Fruit fly (Drosophila melanogaster) whole organism, embryonic: ENCODE results near the gene CG13392.

Experiments
- Blimp-1 ChIP-seq: fragments of 200-800 bp; sonication (Bioruptor generic); optimal IDR thresholded peaks from 3 replicates; lab custom pipeline; 2018; ENCODE audit warnings: missing biosample characterization, missing genetic modification characterization, mild to moderate bottlenecking, moderate library complexity, missing genetic modification reagents
- BtbVII ChIP-seq: fragments of 200-800 bp; sonication (Bioruptor generic); optimal IDR thresholded peaks from 3 replicates; lab custom pipeline; 2017; ENCODE audit warnings: missing biosample characterization, mild to moderate bottlenecking, missing genetic modification characterization
- CG10543 ChIP-seq: fragments of 200-800 bp; sonication (Bioruptor generic); optimal IDR thresholded peaks from 3 replicates; lab custom pipeline; 2017; ENCODE audit warnings: missing biosample characterization, mild to moderate bottlenecking, missing genetic modification characterization, moderate library complexity
- CG11456 ChIP-seq: fragments of 200-800 bp; sonication (Bioruptor generic); IDR thresholded peaks from 3 replicates; pipeline ENCODE4 v1.3.6; 2022; ENCODE audit warnings: missing biosample characterization, missing genetic modification characterization
- CG12104 ChIP-seq: fragments of 200-800 bp; sonication (Bioruptor generic); optimal IDR thresholded peaks from 3 replicates; lab custom pipeline; 2016; ENCODE audit warnings: missing biosample characterization, missing genetic modification characterization
- CG12299 ChIP-seq: fragments of 200-800 bp; sonication (Bioruptor generic); optimal IDR thresholded peaks from 2 replicates; lab custom pipeline; 2018; ENCODE audit warnings: missing biosample characterization, mild to moderate bottlenecking, missing genetic modification characterization
- CG14441 ChIP-seq: fragments of 200-800 bp; sonication (Bioruptor generic); IDR thresholded peaks from 2 replicates; pipeline ENCODE4 v1.3.6; 2022; ENCODE audit warnings: missing biosample characterization, missing genetic modification characterization
- CG15011 ChIP-seq: fragments of 200-800 bp; sonication (Bioruptor generic); optimal IDR thresholded peaks from 3 replicates; lab custom pipeline; 2018; ENCODE audit warnings: missing biosample characterization, mild to moderate bottlenecking, missing genetic modification characterization
- CG15514 ChIP-seq: fragments of 200-800 bp; sonication (Bioruptor generic); optimal IDR thresholded peaks from 3 replicates; lab custom pipeline; 2017; ENCODE audit warnings: missing biosample characterization, missing genetic modification characterization, mild to moderate bottlenecking, moderate library complexity, missing genetic modification reagents
- CG15696 ChIP-seq: fragments of 200-800 bp; sonication (Bioruptor generic); optimal IDR thresholded peaks from 2 replicates; lab custom pipeline; 2019; ENCODE audit warnings: missing biosample characterization, mild to moderate bottlenecking, missing genetic modification characterization, moderate library complexity
- CG1602 ChIP-seq: fragments of 200-800 bp; sonication (Bioruptor generic); optimal IDR thresholded peaks from 3 replicates; lab custom pipeline; 2016; ENCODE audit warnings: missing biosample characterization, missing genetic modification characterization
- CG16815 ChIP-seq: fragments of 200-800 bp; sonication (Bioruptor generic); optimal IDR thresholded peaks from 3 replicates; lab custom pipeline; 2017; ENCODE audit warnings: missing biosample characterization, mild to moderate bottlenecking, missing genetic modification characterization
- CG17829 ChIP-seq: fragments of 200-800 bp; optimal IDR thresholded peaks from 2 replicates; lab custom pipeline; 2019; ENCODE audit warnings: missing biosample characterization, mild to moderate bottlenecking, missing genetic modification characterization, moderate library complexity
- CG18262 ChIP-seq: fragments of 200-800 bp; optimal IDR thresholded peaks from 3 replicates; lab custom pipeline; 2019; ENCODE audit warnings: missing biosample characterization, mild to moderate bottlenecking, missing genetic modification characterization, moderate library complexity
- CG18476 ChIP-seq: fragments of 200-800 bp; sonication (Bioruptor generic); optimal IDR thresholded peaks from 2 replicates; lab custom pipeline; 2016; ENCODE audit warnings: missing biosample characterization, mild to moderate bottlenecking, missing genetic modification characterization
- CG18619 ChIP-seq: fragments of 200-800 bp; sonication (Bioruptor generic); optimal IDR thresholded peaks from 3 replicates; lab custom pipeline; 2017; ENCODE audit warnings: missing biosample characterization, mild to moderate bottlenecking, missing genetic modification characterization
- CG2199 ChIP-seq: fragments of 200-800 bp; sonication (Bioruptor generic); IDR thresholded peaks from 3 replicates; pipeline ENCODE4 v1.3.6; 2022; ENCODE audit warnings: missing biosample characterization, missing genetic modification characterization
- CG2712 ChIP-seq: fragments of 200-800 bp; optimal IDR thresholded peaks from 3 replicates; lab custom pipeline; 2019; ENCODE audit warnings: missing biosample characterization, mild to moderate bottlenecking, missing genetic modification characterization, moderate library complexity
- CG30403 ChIP-seq: fragments of 200-800 bp; sonication (Bioruptor generic); optimal IDR thresholded peaks from 3 replicates; lab custom pipeline; 2016; ENCODE audit warnings: missing biosample characterization, missing genetic modification characterization
- CG33213 ChIP-seq: fragments of 200-800 bp; sonication (Bioruptor generic); optimal IDR thresholded peaks from 3 replicates; lab custom pipeline; 2016; ENCODE audit warnings: missing biosample characterization, missing genetic modification characterization
- CG5180 ChIP-seq: fragments of 200-800 bp; sonication (Bioruptor generic); optimal IDR thresholded peaks from 3 replicates; lab custom pipeline; 2017; ENCODE audit warnings: missing biosample characterization, missing genetic modification characterization, mild to moderate bottlenecking, moderate library complexity, missing genetic modification reagents
- CG6854 ChIP-seq: fragments of 200-800 bp; sonication (Bioruptor generic); optimal IDR thresholded peaks from 3 replicates; lab custom pipeline; 2017; ENCODE audit warnings: missing biosample characterization, mild to moderate bottlenecking, missing genetic modification characterization
- CG8924 ChIP-seq: fragments of 200-800 bp; optimal IDR thresholded peaks from 3 replicates; lab custom pipeline; 2019; ENCODE audit warnings: missing biosample characterization, mild to moderate bottlenecking, missing genetic modification characterization, moderate library complexity
- CG9797 ChIP-seq: fragments of 200-800 bp; sonication (Bioruptor generic); optimal IDR thresholded peaks from 3 replicates; lab custom pipeline; 2018; ENCODE audit warnings: missing biosample characterization, mild to moderate bottlenecking, missing genetic modification characterization
- CG9817 ChIP-seq: fragments of 200-800 bp; sonication (Bioruptor generic); optimal IDR thresholded peaks from 2 replicates; lab custom pipeline; 2018; ENCODE audit warnings: missing biosample characterization, mild to moderate bottlenecking, missing genetic modification characterization, moderate library complexity
- Hr51 ChIP-seq, 2 experiments: fragments of 200-800 bp; sonication (Bioruptor generic); optimal IDR thresholded peaks; 2 replicates in 1 of 2; 3 replicates in 1 of 2; lab custom pipeline; 2016 to 2018; ENCODE audit warnings: missing biosample characterization in 2 of 2, missing genetic modification characterization in 2 of 2, mild to moderate bottlenecking in 1 of 2, moderate library complexity in 1 of 2
- Med ChIP-seq: fragments of 200-800 bp; sonication (Bioruptor generic); peaks from one replicate; lab custom pipeline; 2016; ENCODE audit warnings: missing biosample characterization, missing genetic modification characterization, mild to moderate bottlenecking, inconsistent platforms, moderate library complexity
- Mes4 ChIP-seq: fragments of 200-800 bp; sonication (Bioruptor generic); optimal IDR thresholded peaks from 2 replicates; lab custom pipeline; 2016; ENCODE audit warnings: missing biosample characterization, missing genetic modification characterization
- Myb ChIP-seq: fragments of 200-800 bp; sonication (Bioruptor generic); optimal IDR thresholded peaks from 2 replicates; lab custom pipeline; 2016; ENCODE audit warnings: missing biosample characterization, missing genetic modification characterization
- Opbp ChIP-seq: fragments of 200-800 bp; sonication (Bioruptor generic); IDR thresholded peaks from 3 replicates; pipeline ENCODE4 v1.3.6; 2022; ENCODE audit warnings: missing biosample characterization, missing genetic modification characterization; ENCODE audit not compliant: partially characterized antibody
- Sox100B ChIP-seq: fragments of 200-800 bp; sonication (Bioruptor generic); optimal IDR thresholded peaks from 3 replicates; lab custom pipeline; 2018; ENCODE audit warnings: missing biosample characterization, mild to moderate bottlenecking, missing genetic modification characterization
- ap ChIP-seq: fragments of 200-800 bp; sonication (Bioruptor generic); IDR thresholded peaks from 2 replicates; pipeline ENCODE4 v1.3.6; 2022; ENCODE audit warnings: missing biosample characterization, missing genetic modification characterization
- caup ChIP-seq: fragments of 200-800 bp; sonication (Bioruptor generic); optimal IDR thresholded peaks from 3 replicates; lab custom pipeline; 2017; ENCODE audit warnings: missing biosample characterization, mild to moderate bottlenecking, missing genetic modification characterization, moderate library complexity; ENCODE audit not compliant: severe bottlenecking
- chif ChIP-seq, 2 experiments: fragments of 200-800 bp; sonication (Bioruptor generic); optimal IDR thresholded peaks; 3 replicates each; lab custom pipeline; 2016; ENCODE audit warnings: missing biosample characterization in 2 of 2, missing genetic modification characterization in 2 of 2
- eve ChIP-seq, 2 experiments: fragments of >200 bp; optimal IDR thresholded peaks; 2 replicates each; lab custom pipeline; 2017; ENCODE audit warnings: missing biosample characterization in 2 of 2, missing genetic modification characterization in 2 of 2
- fu2 ChIP-seq: fragments of 200-800 bp; sonication (Bioruptor generic); optimal IDR thresholded peaks from 2 replicates; lab custom pipeline; 2016; ENCODE audit warnings: missing biosample characterization, missing genetic modification characterization
- insv ChIP-seq, 2 experiments: fragments of 200-800 bp; sonication (Bioruptor generic); optimal IDR thresholded peaks; 3 replicates each; lab custom pipeline; 2016 to 2018; ENCODE audit warnings: missing biosample characterization in 2 of 2, missing genetic modification characterization in 2 of 2
- lola ChIP-seq, 3 experiments: fragments of >200 bp in 2 of 3; fragments of 200-800 bp in 1 of 3; sonication (Bioruptor generic) in 1 of 3; optimal IDR thresholded peaks; 2 replicates each; lab custom pipeline; 2017 to 2019; ENCODE audit warnings: missing biosample characterization in 3 of 3, missing genetic modification characterization in 3 of 3, mild to moderate bottlenecking in 1 of 3, moderate library complexity in 1 of 3
- nom ChIP-seq: fragments of 200-800 bp; sonication (Bioruptor generic); optimal IDR thresholded peaks from 2 replicates; lab custom pipeline; 2017; ENCODE audit warnings: missing biosample characterization, missing genetic modification characterization, mild to moderate bottlenecking, moderate library complexity, missing genetic modification reagents
- prd ChIP-seq, 3 experiments: fragments of >200 bp in 2 of 3; fragments of 200-800 bp in 1 of 3; sonication (Bioruptor generic) in 1 of 3; optimal IDR thresholded peaks in 2 of 3; IDR thresholded peaks in 1 of 3; 2 replicates in 2 of 3; 3 replicates in 1 of 3; pipeline versions ENCODE4 v1.3.6 to Lab custom; 2017 to 2022; ENCODE audit warnings: missing biosample characterization in 1 of 3, missing genetic modification characterization in 1 of 3
- pzg ChIP-seq: fragments of 200-800 bp; sonication (Bioruptor generic); optimal IDR thresholded peaks from 3 replicates; lab custom pipeline; 2018; ENCODE audit warnings: missing biosample characterization, mild to moderate bottlenecking, missing genetic modification characterization, moderate library complexity
- shn ChIP-seq: fragments of 200-800 bp; sonication (Bioruptor generic); optimal IDR thresholded peaks from 3 replicates; lab custom pipeline; 2016; ENCODE audit warnings: missing biosample characterization, missing genetic modification characterization
- sug ChIP-seq: fragments of 200-800 bp; optimal IDR thresholded peaks from 2 replicates; lab custom pipeline; 2019; ENCODE audit warnings: missing biosample characterization, mild to moderate bottlenecking, missing genetic modification characterization, moderate library complexity
- trem ChIP-seq: fragments of 200-800 bp; optimal IDR thresholded peaks from 3 replicates; lab custom pipeline; 2019; ENCODE audit warnings: missing biosample characterization, mild to moderate bottlenecking, missing genetic modification characterization, moderate library complexity
- vvl ChIP-seq: fragments of 200-800 bp; sonication (Bioruptor generic); IDR thresholded peaks from 2 replicates; pipeline ENCODE4 v1.3.6; 2022; ENCODE audit warnings: missing biosample characterization, missing genetic modification characterization
- zen ChIP-seq: fragments of 200-800 bp; sonication (Bioruptor generic); optimal IDR thresholded peaks from 3 replicates; lab custom pipeline; 2018; ENCODE audit warnings: missing biosample characterization, mild to moderate bottlenecking, missing genetic modification characterization, moderate library complexity

The CG13392 gene

dm6 chr2L:8414887-8415883 lies 32.6 kb upstream of the CG13392 start, which contains the start of the genes CG13398 and Akap200 (continued):
- TF ChIP-seq CG9797 (GFP tag; lab: Kevin White, UChicago) (peak; percentile 64), nom (GFP tag; lab: Kevin White, UChicago) (peak; percentile 61), sug (tag; lab: Kevin White, UChicago) (peak; percentile 14), vvl (GFP tag; lab: Robert Waterston, UW) (no peak; the same call in none of the 2 replicates), Mes4 (no peak), prd (optimal IDR thresholded peaks at IDR 0.05; lab: Kevin White, UChicago) (no peak), prd (GFP tag; IDR thresholded peaks at IDR 0.05; lab: Robert Waterston, UW) (peak; percentile 47; the same call in 1 of the 3 replicates), ap (GFP tag; lab: Robert Waterston, UW) (no peak), CG14441 (GFP tag; lab: Robert Waterston, UW) (0 out of 2 replicates have a peak, but pooled peaks have one; percentile 17), CG18476 (GFP tag; lab: Kevin White, UChicago) (peak; percentile 44), CG15011 (GFP tag; lab: Kevin White, UChicago) (no peak), shn (GFP tag; lab: Kevin White, UChicago) (no peak), Med (GFP tag; lab: Kevin White, UChicago) (peak; percentile 76), CG11456 (peak; percentile 54; the same call in 1 of the 3 replicates), trem (tag; lab: Kevin White, UChicago) (peak; percentile 98), CG9817 (tag; lab: Kevin White, UChicago) (peak; percentile 33), CG12299 (tag; lab: Kevin White, UChicago) (no peak), eve (GFP tag; optimal IDR thresholded peaks at IDR 0.05; lab: Kevin White, UChicago) (no peak), CG17829 (peak; percentile 37), fu2 (GFP tag; lab: Kevin White, UChicago) (no peak), CG2199 (GFP tag; lab: Robert Waterston, UW) (no peak), Blimp-1 (GFP tag; lab: Kevin White, UChicago) (peak; percentile 1), caup (GFP tag; lab: Kevin White, UChicago) (peak; percentile 2), CG2712 (tag; lab: Kevin White, UChicago) (peak; percentile 56), Opbp (GFP tag; lab: Robert Waterston, UW) (peak; percentile 43; the same call in 1 of the 3 replicates), CG33213 (GFP tag; lab: Kevin White, UChicago) (no peak), zen (peak; percentile 19), pzg (GFP tag; lab: Kevin White, UChicago) (peak; percentile 49), CG18619 (peak; percentile 4), CG8924 (tag; lab: Kevin White, UChicago) (peak; percentile 46), CG12104 (peak; percentile 14), CG15696 (tag; lab: Kevin White, UChicago) (peak; percentile 31), CG5180 (no peak), CG18262 (tag; lab: Kevin White, UChicago) (peak; percentile 46), chif (GFP tag; optimal IDR thresholded peaks at IDR 0.05; lab: Kevin White, UChicago) (no peak), CG10543 (GFP tag; lab: Kevin White, UChicago) (peak; percentile 57), BtbVII (GFP tag; lab: Kevin White, UChicago) (no peak), CG16815 (GFP tag; lab: Kevin White, UChicago) (peak; percentile 33), Myb (GFP tag; lab: Kevin White, UChicago) (peak; percentile 81), CG6854 (no peak), CG1602 (peak; percentile 31), Sox100B (GFP tag; lab: Kevin White, UChicago) (peak; percentile 44), insv (GFP tag; optimal IDR thresholded peaks at IDR 0.05; lab: Kevin White, UChicago) (peak in 1 of 2 experiments; percentile 41), lola (GFP tag; optimal IDR thresholded peaks at IDR 0.05; lab: Kevin White, UChicago) (peak in 1 of 3 experiments; percentile 50), CG30403 (peak; percentile 50), Hr51 (GFP tag; optimal IDR thresholded peaks at IDR 0.05; lab: Kevin White, UChicago) (no peak), CG15514 (GFP tag; lab: Kevin White, UChicago) (peak; percentile 19)
